Worm (Caenorhabditis elegans) whole organism, young adult: ENCODE measurements around the gene ZC518.8.

Experiments
- B0019.2 ChIP-seq: fragments of 200-800 bp; sonication (Bioruptor generic); conservative IDR thresholded peaks from 2 replicates; pipeline ENCODE4 v1.3.6; 2022; ENCODE audit warnings: missing genetic modification reagents, missing genetic modification characterization, missing compliant biosample characterization
- C17E4.6 ChIP-seq: fragments of 200-800 bp; sonication (Bioruptor generic); IDR thresholded peaks from 2 replicates; pipeline ENCODE4 v1.3.6; 2022; ENCODE audit warnings: missing genetic modification reagents, missing genetic modification characterization, missing compliant biosample characterization
- D2030.7 ChIP-seq: fragments of 200-800 bp; sonication (Bioruptor generic); IDR thresholded peaks from 2 replicates; pipeline ENCODE4 v1.3.6; 2022; ENCODE audit warnings: missing genetic modification reagents, missing genetic modification characterization, missing compliant biosample characterization
- F33H1.4 ChIP-seq: fragments of 200-800 bp; sonication (Bioruptor generic); IDR thresholded peaks from 2 replicates; pipeline ENCODE4 v1.3.6; 2022; ENCODE audit warnings: missing genetic modification reagents, missing genetic modification characterization, missing compliant biosample characterization
- K12H6.12 ChIP-seq: fragments of 200-800 bp; sonication (Bioruptor generic); optimal IDR thresholded peaks from 2 replicates; lab custom pipeline; 2018; ENCODE audit warnings: mild to moderate bottlenecking, missing genetic modification characterization, missing compliant biosample characterization
- Y53F4B.3 ChIP-seq: fragments of 200-800 bp; sonication (Bioruptor generic); IDR thresholded peaks from 2 replicates; pipeline ENCODE4 v1.3.6; 2022; ENCODE audit warnings: missing genetic modification reagents, missing genetic modification characterization, missing compliant biosample characterization
- ZK185.1 ChIP-seq: sonication (generic microtip); optimal IDR thresholded peaks from 2 replicates; lab custom pipeline; 2016; ENCODE audit warnings: mild to moderate bottlenecking, missing genetic modification characterization, missing compliant biosample characterization; ENCODE audit not compliant: poor library complexity, severe bottlenecking
- attf-5 ChIP-seq: fragments of 200-800 bp; sonication (Bioruptor generic); optimal IDR thresholded peaks from 2 replicates; lab custom pipeline; 2018; ENCODE audit warnings: mild to moderate bottlenecking, missing genetic modification characterization, missing compliant biosample characterization
- attf-6 ChIP-seq: fragments of 200-800 bp; sonication (Bioruptor generic); IDR thresholded peaks from 2 replicates; pipeline ENCODE4 v1.3.6; 2022; ENCODE audit warnings: missing genetic modification reagents, missing genetic modification characterization, missing compliant biosample characterization
- bed-1 ChIP-seq: fragments of 200-800 bp; sonication (Bioruptor generic); IDR thresholded peaks from 2 replicates; pipeline ENCODE4 v1.3.6; 2022; ENCODE audit warnings: missing genetic modification reagents, missing genetic modification characterization, missing compliant biosample characterization
- cebp-1 ChIP-seq, 2 experiments: fragments of 200-800 bp in 1 of 2; sonication (Bioruptor generic) in 1 of 2; sonication (generic microtip) in 1 of 2; IDR thresholded peaks in 1 of 2; optimal IDR thresholded peaks in 1 of 2; 2 replicates each; pipeline versions ENCODE4 v1.3.6 to Lab custom; 2017 to 2022; ENCODE audit warnings: missing compliant biosample characterization in 2 of 2, missing genetic modification characterization in 2 of 2, mild to moderate bottlenecking in 1 of 2, missing genetic modification reagents in 1 of 2, moderate library complexity in 1 of 2
- cebp-2 ChIP-seq: fragments of 200-800 bp; sonication (Bioruptor generic); IDR thresholded peaks from 2 replicates; pipeline ENCODE4 v1.3.6; 2022; ENCODE audit warnings: missing genetic modification characterization, missing compliant biosample characterization
- ceh-100 ChIP-seq: fragments of 200-800 bp; sonication (Bioruptor generic); IDR thresholded peaks from 2 replicates; pipeline ENCODE4 v1.3.6; 2022; ENCODE audit warnings: missing genetic modification reagents, missing genetic modification characterization, missing compliant biosample characterization
- ceh-27 ChIP-seq: fragments of 200-800 bp; sonication (Bioruptor generic); optimal IDR thresholded peaks from 2 replicates; lab custom pipeline; 2018; ENCODE audit warnings: mild to moderate bottlenecking, missing genetic modification characterization, moderate library complexity, missing compliant biosample characterization
- efl-1 ChIP-seq: fragments of 150-350 bp; optimal IDR thresholded peaks from 2 replicates; lab custom pipeline; 2014; ENCODE audit warnings: missing biosample characterization, missing genetic modification reagents, missing genetic modification characterization
- egl-44 ChIP-seq: fragments of 200-800 bp; sonication (Bioruptor generic); IDR thresholded peaks from 2 replicates; pipeline ENCODE4 v1.3.6; 2022; ENCODE audit warnings: missing genetic modification reagents, missing genetic modification characterization, missing compliant biosample characterization
- ekl-4 ChIP-seq: fragments of 200-800 bp; sonication (Bioruptor generic); IDR thresholded peaks from 2 replicates; pipeline ENCODE4 v1.3.6; 2022; ENCODE audit warnings: missing genetic modification reagents, missing genetic modification characterization, missing compliant biosample characterization
- fkh-3 ChIP-seq: sonication (generic microtip); optimal IDR thresholded peaks from 2 replicates; lab custom pipeline; 2016; ENCODE audit warnings: mild to moderate bottlenecking, missing genetic modification characterization, missing compliant biosample characterization
- hmg-1.2 ChIP-seq: fragments of 200-800 bp; sonication (Bioruptor generic); IDR thresholded peaks from 2 replicates; pipeline ENCODE4 v1.3.6; 2022; ENCODE audit warnings: missing genetic modification reagents, missing genetic modification characterization, missing compliant biosample characterization
- lin-35 ChIP-seq, 3 experiments: fragments of 150-350 bp in 2 of 3; sonication (generic microtip) in 1 of 3; optimal IDR thresholded peaks; 2 replicates each; lab custom pipeline; 2014 to 2018; ENCODE audit warnings: missing biosample characterization in 3 of 3, missing genetic modification characterization in 3 of 3, missing genetic modification reagents in 3 of 3
- lin-40 ChIP-seq: sonication (generic microtip); optimal IDR thresholded peaks from 2 replicates; lab custom pipeline; 2016; ENCODE audit warnings: missing genetic modification characterization, mild to moderate bottlenecking, missing compliant biosample characterization, missing genotype, missing genetic modification reagents
- lin-54 ChIP-seq: fragments of 200-800 bp; sonication (Bioruptor generic); optimal IDR thresholded peaks from 2 replicates; lab custom pipeline; 2018; ENCODE audit warnings: mild to moderate bottlenecking, missing genetic modification characterization, missing compliant biosample characterization
- lsl-1 ChIP-seq: fragments of 200-800 bp; sonication (Bioruptor generic); optimal IDR thresholded peaks from 2 replicates; lab custom pipeline; 2018; ENCODE audit warnings: mild to moderate bottlenecking, missing genetic modification characterization, moderate library complexity, missing compliant biosample characterization
- madf-8 ChIP-seq: fragments of 200-800 bp; sonication (Bioruptor generic); conservative IDR thresholded peaks from 2 replicates; pipeline ENCODE4 v1.3.6; 2022; ENCODE audit warnings: missing genetic modification reagents, missing genetic modification characterization, missing compliant biosample characterization
- nfyb-1 ChIP-seq: fragments of 200-800 bp; sonication (Bioruptor generic); IDR thresholded peaks from 2 replicates; pipeline ENCODE4 v1.3.6; 2022; ENCODE audit warnings: missing genetic modification reagents, missing genetic modification characterization, missing compliant biosample characterization
- nhr-179 ChIP-seq: sonication (generic microtip); optimal IDR thresholded peaks from 2 replicates; lab custom pipeline; 2016; ENCODE audit warnings: mild to moderate bottlenecking, missing genetic modification characterization, missing compliant biosample characterization
- nhr-80 ChIP-seq: sonication (generic microtip); optimal IDR thresholded peaks from 2 replicates; lab custom pipeline; 2016; ENCODE audit warnings: missing genetic modification characterization, missing compliant biosample characterization
- rcor-1 ChIP-seq: fragments of 200-800 bp; sonication (Bioruptor generic); IDR thresholded peaks from 2 replicates; pipeline ENCODE4 v1.3.6; 2022; ENCODE audit warnings: missing genetic modification reagents, missing genetic modification characterization, missing compliant biosample characterization
- tbp1 ChIP-seq: fragments of 200-800 bp; sonication (Bioruptor generic); optimal IDR thresholded peaks from 2 replicates; lab custom pipeline; 2018; ENCODE audit warnings: mild to moderate bottlenecking, missing genetic modification characterization, missing compliant biosample characterization
- tbx-9 ChIP-seq: sonication (generic microtip); optimal IDR thresholded peaks from 2 replicates; lab custom pipeline; 2016; ENCODE audit warnings: borderline replicate concordance, missing genetic modification characterization, inconsistent platforms, missing compliant biosample characterization
- unc-130 ChIP-seq: sonication (generic microtip); optimal IDR thresholded peaks from 2 replicates; lab custom pipeline; 2016; ENCODE audit warnings: missing genetic modification reagents, missing genetic modification characterization, missing compliant biosample characterization
- xnd-1 ChIP-seq: sonication (generic microtip); optimal IDR thresholded peaks from 2 replicates; lab custom pipeline; 2016; ENCODE audit warnings: missing genotype, missing genetic modification reagents, missing genetic modification characterization, missing compliant biosample characterization
- zfh-2 ChIP-seq: fragments of 200-800 bp; sonication (Bioruptor generic); conservative IDR thresholded peaks from 2 replicates; pipeline ENCODE4 v1.3.6; 2022; ENCODE audit warnings: missing genetic modification reagents, missing genetic modification characterization, missing compliant biosample characterization
- ztf-22 ChIP-seq: fragments of 200-800 bp; sonication (Bioruptor generic); optimal IDR thresholded peaks from 2 replicates; lab custom pipeline; 2018; ENCODE audit warnings: mild to moderate bottlenecking, missing genetic modification characterization, moderate library complexity, missing compliant biosample characterization
- ztf-26 ChIP-seq: sonication (generic microtip); optimal IDR thresholded peaks from 2 replicates; lab custom pipeline; 2017; ENCODE audit warnings: missing genetic modification characterization, missing compliant biosample characterization

Gene ZC518.8

ce11 chrIV:12336893-12337627, 24.6 kb downstream of the ZC518.8 start, which contains the start of the genes F19B6.10 and wht-5:
TSS of gene F19B6.10 (plus strand) at chrIV:12337193.
TSS of gene wht-5 (plus strand) at chrIV:12337577.
- no peak for TF ChIP-seq nhr-179 (tag; lab: Kevin White, UChicago)
- no peak for TF ChIP-seq ekl-4 (GFP tag; lab: Robert Waterston, UW)
- TF ChIP-seq K12H6.12 (tag; lab: Kevin White, UChicago) = no peak
- TF ChIP-seq lin-40 (tag; lab: Kevin White, UChicago) = no peak
- no peak for TF ChIP-seq madf-8 (GFP tag; lab: Robert Waterston, UW)
- no peak for TF ChIP-seq unc-130 (GFP tag; lab: Kevin White, UChicago)
- no peak for TF ChIP-seq tbx-9 (tag; lab: Kevin White, UChicago)
- TF ChIP-seq egl-44 = no peak
- no peak for TF ChIP-seq fkh-3
- no peak for TF ChIP-seq zfh-2
- no peak for TF ChIP-seq ceh-27 (GFP tag; lab: Kevin White, UChicago)
- TF ChIP-seq ZK185.1 (tag; lab: Kevin White, UChicago) = no peak

DNA sequence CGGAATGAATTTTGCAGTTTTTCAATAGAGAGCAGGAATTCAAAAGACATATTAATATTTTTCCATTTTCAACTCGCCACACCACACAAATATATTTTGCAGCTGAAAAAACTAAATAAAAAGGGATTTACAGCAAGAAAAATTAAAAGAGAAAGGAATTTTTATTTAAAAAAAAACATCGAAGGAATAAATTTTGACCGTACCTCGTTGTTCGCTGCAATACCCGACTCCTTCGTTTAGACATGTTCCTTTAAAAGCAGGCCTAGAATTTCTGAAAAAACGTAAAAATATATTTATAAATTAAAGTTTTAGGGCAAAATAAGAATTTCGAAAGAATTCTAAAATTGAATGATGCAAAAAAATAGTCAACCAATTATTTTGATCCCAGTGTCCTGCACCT, 25.9 kb downstream of the ZC518.8 start, which contains the start of gene F19B6.1:
Gene F19B6.1 (minus strand): TSS at position 278 of the 400 bp plus-strand sequence.
- TF ChIP-seq madf-8 (GFP tag; lab: Robert Waterston, UW) (0 out of 2 replicates have a peak, but pooled peaks have one; percentile 14), attf-6 (no peak), F33H1.4 (GFP tag; lab: Robert Waterston, UW) (peak; percentile 62), xnd-1 (tag; lab: Kevin White, UChicago) (peak; percentile 25), bed-1 (GFP tag; lab: Robert Waterston, UW) (no peak), lsl-1 (GFP tag; lab: Kevin White, UChicago) (peak; percentile 52)

- TF ChIP-seq tbp1 (GFP tag; lab: Kevin White, UChicago) = no peak
- peak; percentile 25 for TF ChIP-seq nhr-80 (tag; lab: Kevin White, UChicago)
- TF ChIP-seq cebp-2 = peak; percentile 80; the same call in 1 of the 2 replicates
- no peak for TF ChIP-seq lin-35 (GFP tag; optimal IDR thresholded peaks at IDR 0.05; lab: Kevin White, UChicago)
- TF ChIP-seq D2030.7 = 0 out of 2 replicates have a peak, but pooled peaks have one; percentile 22
- no peak for TF ChIP-seq Y53F4B.3 (GFP tag; lab: Robert Waterston, UW)
- no peak for TF ChIP-seq K12H6.12 (tag; lab: Kevin White, UChicago)
- peak; percentile 18; the same call in 1 of the 2 replicates for TF ChIP-seq hmg-1.2 (GFP tag; lab: Robert Waterston, UW)
- TF ChIP-seq ztf-22 (GFP tag; lab: Kevin White, UChicago) = no peak
- TF ChIP-seq zfh-2 = peak; percentile 74
- TF ChIP-seq nfyb-1 = 0 out of 2 replicates have a peak, but pooled peaks have one; percentile 29
- TF ChIP-seq cebp-1 (GFP tag; IDR thresholded peaks at IDR 0.05; lab: Robert Waterston, UW) = no peak
- peak; percentile 41 for TF ChIP-seq cebp-1 (tag; optimal IDR thresholded peaks at IDR 0.05; lab: Kevin White, UChicago)
- no peak for TF ChIP-seq fkh-3
- no peak for TF ChIP-seq ceh-100
- TF ChIP-seq attf-5 = peak; percentile 10
- no peak for TF ChIP-seq rcor-1
- no peak for TF ChIP-seq ztf-26 (tag; lab: Kevin White, UChicago)
Observed at ce11 chrIV:12335248-12335647, 26.5 kb downstream of the ZC518.8 start.

DNA sequence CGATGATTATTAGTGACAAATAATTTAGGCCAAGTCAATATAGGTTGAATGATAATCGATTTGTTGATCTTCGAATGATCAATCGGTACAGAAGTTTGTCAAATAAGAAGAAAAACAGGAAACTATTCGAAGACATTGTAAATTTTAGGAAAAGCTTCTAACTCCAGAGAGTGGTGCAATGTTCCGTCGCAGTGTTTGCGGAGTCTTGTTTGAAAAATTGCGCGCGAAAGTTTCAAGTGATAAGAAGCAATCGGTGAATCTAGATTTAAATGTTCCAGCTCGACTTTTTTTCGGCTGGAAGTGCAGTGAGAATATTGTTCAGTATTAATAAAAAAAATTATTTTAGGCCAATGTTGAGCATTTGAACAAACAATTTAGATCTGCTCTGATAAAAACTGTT, 27.0 kb downstream of the ZC518.8 start:
- 0 out of 2 replicates have a peak, but pooled peaks have one; percentile 18 for TF ChIP-seq B0019.2 (GFP tag; lab: Robert Waterston, UW)
- peak in 1 of 3 experiments; percentile 25 for TF ChIP-seq lin-35 (GFP tag; optimal IDR thresholded peaks at IDR 0.05; lab: Kevin White, UChicago)
- TF ChIP-seq C17E4.6 = no peak
- peak; percentile 37 for TF ChIP-seq efl-1 (GFP tag; lab: Kevin White, UChicago)
- TF ChIP-seq ztf-22 (GFP tag; lab: Kevin White, UChicago) = no peak
- peak; percentile 26 for TF ChIP-seq lin-54 (GFP tag; lab: Kevin White, UChicago)
